Worm (Caenorhabditis elegans) whole organism, young adult: ENCODE data around the gene C50H11.13.
"Not testable (repeated sequence)": the region's sequence is repeated elsewhere in the genome, so short reads cannot be mapped to it uniquely, and the experiment has no call there.

Source experiments
- F52B5.7 ChIP-seq: sonication (generic microtip); optimal IDR thresholded peaks from 2 replicates; lab custom pipeline; 2016; ENCODE audit warnings: mild to moderate bottlenecking, missing genetic modification characterization, missing compliant biosample characterization
- ceh-91 ChIP-seq: fragments of 200-800 bp; sonication (Bioruptor generic); IDR thresholded peaks from 2 replicates; pipeline ENCODE4 v1.3.6; 2022; ENCODE audit warnings: missing genetic modification reagents, missing genetic modification characterization, missing compliant biosample characterization
- die-1 ChIP-seq: sonication (generic microtip); optimal IDR thresholded peaks from 2 replicates; lab custom pipeline; 2016; ENCODE audit warnings: missing genotype, mild to moderate bottlenecking, missing genetic modification characterization, missing compliant biosample characterization
- lsy-27 ChIP-seq: sonication (generic microtip); optimal IDR thresholded peaks from 2 replicates; lab custom pipeline; 2017; ENCODE audit warnings: missing genetic modification characterization, mild to moderate bottlenecking, missing compliant biosample characterization, antibody characterized with exemption, missing genotype, borderline replicate concordance; ENCODE audit not compliant: insufficient read depth
- mel-28 ChIP-seq: sonication (generic microtip); optimal IDR thresholded peaks from 2 replicates; lab custom pipeline; 2016; ENCODE audit warnings: borderline replicate concordance, mild to moderate bottlenecking, missing genetic modification characterization, missing compliant biosample characterization
- snpc-4 ChIP-seq, 5 experiments: fragments of 150-350 bp in 1 of 5; sonication (generic microtip) in 4 of 5; optimal IDR thresholded peaks; 2 replicates each; lab custom pipeline; 2014 to 2018; ENCODE audit warnings: missing genetic modification characterization in 5 of 5, missing biosample characterization in 3 of 5, antibody characterized with exemption in 2 of 5, mild to moderate bottlenecking in 2 of 5, missing compliant biosample characterization in 2 of 5, missing genotype in 2 of 5, moderate library complexity in 2 of 5, missing genetic modification reagents in 1 of 5

DNA sequence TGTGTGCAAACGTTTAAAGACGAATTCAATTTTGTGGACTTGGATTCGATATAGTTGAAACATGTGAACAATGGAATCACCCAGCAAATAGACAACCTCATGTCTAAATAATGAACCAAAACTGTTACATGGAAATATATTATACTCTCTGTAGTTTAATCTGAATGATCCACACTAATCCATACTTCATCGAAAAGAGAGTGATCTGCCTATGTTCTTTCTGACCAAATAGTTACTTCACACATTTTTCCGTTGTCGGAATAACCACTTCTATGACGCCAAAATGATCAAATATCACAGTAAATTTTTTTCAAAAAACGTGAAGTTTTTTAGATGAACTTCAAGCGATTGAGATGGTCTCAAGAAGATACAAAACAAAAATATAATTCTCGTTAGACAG is 30.6 kb upstream of the C50H11.13 start, which contains the start of gene Y73C8C.4:
- TF ChIP-seq die-1 (tag; lab: Kevin White, UChicago); snpc-4 (GFP tag; optimal IDR thresholded peaks at IDR 0.05; lab: Kevin White, UChicago); snpc-4 (tag; optimal IDR thresholded peaks at IDR 0.05; lab: Kevin White, UChicago); mel-28 (tag; lab: Kevin White, UChicago); ceh-91 (GFP tag; lab: Robert Waterston, UW); F52B5.7; lsy-27 (tag; lab: Kevin White, UChicago): not testable (repeated sequence)
